Worm (Caenorhabditis elegans): ENCODE data around the gene clx-1.

DNA sequence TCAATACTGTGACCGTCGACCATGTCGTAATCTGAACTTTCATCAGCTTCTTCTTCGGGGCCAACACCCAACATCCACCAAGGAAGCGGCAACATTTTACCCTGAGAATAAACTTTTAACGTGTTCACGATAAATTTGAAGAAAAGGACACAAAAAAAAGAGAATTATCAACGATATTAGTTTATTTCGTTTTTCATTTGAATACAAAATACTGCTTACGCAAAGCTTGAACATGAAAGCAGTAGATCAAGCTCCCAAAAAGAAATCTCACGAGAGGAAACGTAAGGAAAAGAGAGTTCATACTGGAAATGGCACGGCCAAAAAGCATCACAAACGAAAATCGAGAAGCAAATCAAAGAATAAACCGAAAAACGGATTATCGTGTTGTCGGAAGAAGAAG is 29.3 kb downstream of the clx-1 start, which contains the start of the genes C46A5.6 and C46A5.1:
- TF ChIP-seq rec-8 (tag; optimal IDR thresholded peaks at IDR 0.05) (no peak), hrde-1 (tag; optimal IDR thresholded peaks at IDR 0.05; ENCODE audit: borderline replicate concordance) (no peak), cebp-2 (GFP tag; IDR thresholded peaks at IDR 0.05) (no peak), F57C9.4 (tag; optimal IDR thresholded peaks at IDR 0.05) (no peak), nfya-2 (GFP tag; IDR thresholded peaks at IDR 0.05) (no peak), pbrm-1 (GFP tag; IDR thresholded peaks at IDR 0.05) (no peak), him-1 (tag; optimal IDR thresholded peaks at IDR 0.05) (no peak), zfh-2 (GFP tag; conservative IDR thresholded peaks at IDR 0.05) (no peak), snpc-4 (GFP tag; optimal IDR thresholded peaks at IDR 0.05) (no peak), snpc-4 (tag; optimal IDR thresholded peaks at IDR 0.05) (no peak)
